Fruit fly (Drosophila melanogaster) S2 (cell line): ENCODE data around the gene CG9967.

Source experiments
- CG8478 ChIP-seq: fragments of >200 bp; optimal IDR thresholded peaks from 2 replicates; lab custom pipeline; 2018
- CTCF ChIP-seq, 2 experiments: fragments of >200 bp; optimal IDR thresholded peaks; 2 replicates each; lab custom pipeline; 2018

Gene CG9967

DNA sequence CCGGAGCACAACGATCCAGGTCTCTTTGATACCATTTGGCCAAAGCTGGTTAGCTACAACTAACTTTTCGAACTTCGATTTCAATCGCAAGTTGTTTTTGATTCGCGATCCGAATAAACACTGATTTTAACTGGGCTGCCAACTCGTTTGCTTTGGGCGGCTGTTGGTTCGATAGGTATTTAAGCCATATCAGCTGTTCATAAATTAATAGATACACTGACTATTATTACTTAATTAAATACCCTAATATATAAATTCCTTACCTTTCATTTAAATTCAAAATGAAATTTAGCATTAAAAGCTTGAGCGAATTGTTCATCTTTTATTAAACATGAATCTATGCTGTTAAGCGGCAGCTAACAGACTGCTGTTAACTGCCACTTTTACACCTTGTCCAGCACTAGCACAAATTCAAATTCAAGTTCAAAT, at the start of gene CG9967:
Gene CG9967, minus strand, starts transcription at position 129 of the 429 bp plus-strand sequence.
- no peak for TF ChIP-seq CTCF (optimal IDR thresholded peaks at IDR 0.05; lab: Kevin White, UChicago)
- no peak for TF ChIP-seq CG8478 (lab: Kevin White, UChicago)

DNA sequence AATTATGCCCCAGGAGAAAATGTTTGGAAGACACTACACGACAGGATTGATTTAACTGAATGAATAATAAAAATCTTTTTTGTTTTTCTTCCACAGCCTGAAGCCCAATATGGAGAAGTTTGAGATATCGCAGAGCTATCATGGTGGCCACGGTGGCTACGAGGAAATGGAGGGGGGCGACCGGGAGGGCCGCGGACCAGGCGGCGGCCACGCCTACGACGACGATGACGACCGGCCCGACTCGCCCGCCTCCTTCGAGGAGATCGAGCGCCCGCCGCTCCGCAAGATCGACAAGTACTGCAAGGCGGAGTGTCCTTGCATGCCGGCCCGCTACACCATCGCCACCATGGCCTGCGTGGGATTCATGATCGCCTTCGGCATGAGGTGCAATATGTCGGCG, 47.5 kb upstream of the CG9967 start:
- TF ChIP-seq CTCF (optimal IDR thresholded peaks at IDR 0.05; lab: Kevin White, UChicago): no peak
- TF ChIP-seq CG8478 (lab: Kevin White, UChicago): no peak

DNA sequence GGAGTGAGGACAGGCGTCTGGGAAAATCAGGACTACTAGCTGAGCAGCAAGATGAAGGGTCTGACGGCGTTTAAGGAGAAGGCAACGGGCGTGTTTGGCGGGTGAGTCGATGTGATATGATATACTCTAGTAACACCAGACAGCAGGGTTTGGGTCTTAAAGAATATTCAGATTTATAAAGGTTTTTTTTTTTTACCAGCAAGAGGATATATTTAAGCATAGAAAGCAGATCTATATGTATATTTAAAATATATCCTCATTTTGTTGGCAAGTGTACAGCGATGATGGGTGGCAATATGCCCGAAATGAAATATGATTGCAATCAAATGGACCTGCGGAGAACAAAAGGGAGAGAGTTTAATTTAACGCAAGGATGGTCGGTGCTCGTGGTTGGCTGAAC, 45.0 kb upstream of the CG9967 start:
- TF ChIP-seq CTCF (optimal IDR thresholded peaks at IDR 0.05; lab: Kevin White, UChicago) (no peak), CG8478 (lab: Kevin White, UChicago) (no peak)

DNA sequence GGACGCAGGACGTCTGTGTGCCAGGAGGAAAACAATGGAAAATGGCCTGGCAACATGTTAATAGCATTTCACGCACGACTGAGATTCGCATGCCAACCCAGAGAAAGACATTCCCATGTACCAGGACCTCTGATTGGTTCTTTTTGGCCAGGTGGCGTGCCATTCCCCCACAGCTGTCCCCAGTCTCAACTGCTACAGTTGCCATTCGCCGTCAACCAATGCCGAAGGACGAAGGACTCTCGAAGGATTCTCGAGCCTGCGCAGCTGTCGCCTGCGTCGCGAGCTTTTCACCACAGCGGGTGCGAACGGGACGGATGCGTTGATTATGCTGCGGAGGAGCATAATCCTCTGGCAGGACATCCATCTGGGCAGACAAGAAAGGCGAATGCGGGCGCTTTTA, 42.7 kb upstream of the CG9967 start, which contains the start of gene VGlut:
Gene VGlut, plus strand, starts transcription at position 399 of the 400 bp plus-strand sequence.
- TF ChIP-seq CTCF (optimal IDR thresholded peaks at IDR 0.05; lab: Kevin White, UChicago) (no peak), CG8478 (lab: Kevin White, UChicago) (no peak)

DNA sequence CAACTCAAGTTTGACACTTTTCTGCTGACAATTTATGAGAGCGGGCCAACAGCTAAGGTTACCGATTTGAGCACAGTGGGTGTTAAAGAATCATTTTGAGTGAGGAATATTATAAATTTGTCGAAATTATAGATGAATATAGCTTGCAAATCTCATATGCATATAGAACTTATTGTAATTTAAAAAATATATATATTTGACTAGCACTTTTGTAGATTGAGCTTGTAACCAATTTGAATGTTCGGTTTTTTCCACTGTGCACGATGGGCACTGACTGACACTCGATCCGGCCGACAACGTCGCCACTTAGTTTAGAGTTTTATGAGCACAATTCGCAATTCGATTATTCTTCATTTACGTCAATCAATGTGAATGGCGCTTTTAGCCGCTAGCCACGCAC, 41.3 kb upstream of the CG9967 start:
- TF ChIP-seq CTCF (optimal IDR thresholded peaks at IDR 0.05; lab: Kevin White, UChicago) (no peak), CG8478 (lab: Kevin White, UChicago) (no peak)

DNA sequence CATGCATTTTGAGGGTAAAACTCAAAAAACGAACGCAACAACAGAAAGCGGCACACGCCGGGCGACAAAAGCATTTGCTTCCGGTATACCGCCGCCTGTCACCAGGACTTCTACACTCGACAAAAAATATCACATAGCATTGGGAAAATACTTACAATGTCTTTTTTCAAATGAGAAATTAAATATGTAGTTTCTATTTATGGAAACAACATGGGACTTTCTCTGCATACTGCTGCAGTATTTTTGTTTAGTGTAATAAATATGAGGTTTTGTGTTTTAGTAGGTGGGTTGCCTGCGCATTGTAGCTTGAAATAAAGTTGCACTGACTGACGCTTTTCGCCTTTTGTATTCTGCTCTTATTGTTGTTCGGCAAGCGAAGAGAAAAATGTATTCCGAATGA, 39.9 kb upstream of the CG9967 start:
- TF ChIP-seq CTCF (optimal IDR thresholded peaks at IDR 0.05; lab: Kevin White, UChicago) (no peak), CG8478 (lab: Kevin White, UChicago) (no peak)

DNA sequence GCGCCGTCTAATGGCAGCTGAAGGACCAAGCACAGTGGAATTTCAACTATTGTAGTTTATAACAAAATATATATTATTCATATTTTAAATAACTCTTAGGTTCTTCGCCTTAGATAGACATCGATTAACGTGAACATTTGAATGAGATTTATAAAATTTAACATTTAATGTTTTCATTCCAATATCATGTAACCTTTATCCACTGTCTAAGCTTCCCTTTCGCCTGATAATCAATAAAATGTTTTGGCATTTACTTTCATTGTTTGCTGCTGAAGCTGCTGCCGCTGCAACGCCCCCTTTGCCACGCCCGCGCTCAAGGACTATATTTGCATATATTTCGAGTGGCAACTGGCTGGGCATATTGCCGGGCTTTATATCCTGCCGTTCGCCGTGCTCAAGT, 37.7 kb upstream of the CG9967 start:
- TF ChIP-seq CG8478 (lab: Kevin White, UChicago): no peak
- TF ChIP-seq CTCF (optimal IDR thresholded peaks at IDR 0.05; lab: Kevin White, UChicago): no peak

DNA sequence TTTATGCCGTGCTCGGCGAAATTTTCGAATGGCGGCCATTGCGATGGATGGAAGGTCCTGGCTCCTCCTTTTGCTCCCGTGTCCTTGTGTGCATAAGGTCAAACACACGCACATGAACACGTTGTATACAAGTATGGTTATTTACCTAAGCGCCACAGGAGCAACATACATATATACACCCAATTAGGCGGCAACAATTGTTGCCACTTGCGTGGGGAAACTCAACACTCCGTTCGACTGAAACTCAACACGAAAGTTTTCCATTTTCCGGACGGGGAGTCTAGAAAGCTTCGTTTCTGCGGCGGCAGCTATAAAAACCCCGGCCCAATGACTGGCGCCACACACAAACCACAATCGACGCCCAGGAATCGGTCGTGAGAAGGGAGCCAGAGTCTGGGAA, 34.2 kb upstream of the CG9967 start, which contains the start of gene CG46448:
Gene CG46448, plus strand, starts transcription at position 340 of the 400 bp plus-strand sequence.
- TF ChIP-seq CG8478 (lab: Kevin White, UChicago) (no peak), CTCF (optimal IDR thresholded peaks at IDR 0.05; lab: Kevin White, UChicago) (no peak)

DNA sequence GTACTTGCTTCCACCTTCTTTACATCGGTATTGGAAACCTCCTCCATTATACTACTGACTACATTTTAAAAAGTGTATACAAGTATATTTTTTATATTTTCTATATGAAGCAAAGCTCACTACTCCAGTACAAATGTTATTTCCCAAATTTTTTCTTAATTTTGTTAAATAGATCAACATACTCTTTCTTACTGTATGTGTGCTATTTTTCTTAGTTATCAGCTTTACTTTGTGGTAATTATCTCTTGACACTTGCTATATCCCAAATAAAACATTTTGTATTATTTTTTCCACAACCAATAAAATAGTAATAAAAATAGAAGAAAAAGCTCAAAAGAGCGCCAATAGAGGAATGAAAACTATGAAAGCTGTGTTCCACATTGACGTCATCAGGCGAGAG, 33.4 kb upstream of the CG9967 start, which contains the start of gene CG43750:
Gene CG43750, minus strand, starts transcription at position 101 of the 400 bp plus-strand sequence.
- TF ChIP-seq CG8478 (lab: Kevin White, UChicago): no peak
- no peak for TF ChIP-seq CTCF (optimal IDR thresholded peaks at IDR 0.05; lab: Kevin White, UChicago)

DNA sequence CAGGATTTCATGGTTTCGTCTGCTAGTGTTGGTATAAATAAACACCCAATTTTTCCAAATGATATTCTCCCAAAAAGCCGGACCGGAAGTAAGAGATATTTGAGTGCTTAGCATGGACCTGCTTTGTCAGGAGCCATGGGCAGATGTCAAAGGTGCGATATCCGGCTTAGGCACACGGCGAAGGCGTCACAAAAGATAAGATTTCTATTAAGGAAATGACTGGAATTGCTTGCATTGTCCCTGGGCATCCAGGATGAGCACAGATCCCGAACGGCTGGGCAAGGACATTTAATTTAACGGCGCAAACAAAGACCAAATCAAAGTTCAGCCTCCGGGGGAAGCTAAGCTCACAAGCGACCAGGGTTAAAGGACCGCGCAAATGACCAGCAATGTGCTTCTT, 28.5 kb upstream of the CG9967 start, which contains the start of gene CG3557:
Gene CG3557, minus strand, starts transcription at position 101 of the 400 bp plus-strand sequence.
- TF ChIP-seq CTCF (optimal IDR thresholded peaks at IDR 0.05; lab: Kevin White, UChicago): no peak

DNA sequence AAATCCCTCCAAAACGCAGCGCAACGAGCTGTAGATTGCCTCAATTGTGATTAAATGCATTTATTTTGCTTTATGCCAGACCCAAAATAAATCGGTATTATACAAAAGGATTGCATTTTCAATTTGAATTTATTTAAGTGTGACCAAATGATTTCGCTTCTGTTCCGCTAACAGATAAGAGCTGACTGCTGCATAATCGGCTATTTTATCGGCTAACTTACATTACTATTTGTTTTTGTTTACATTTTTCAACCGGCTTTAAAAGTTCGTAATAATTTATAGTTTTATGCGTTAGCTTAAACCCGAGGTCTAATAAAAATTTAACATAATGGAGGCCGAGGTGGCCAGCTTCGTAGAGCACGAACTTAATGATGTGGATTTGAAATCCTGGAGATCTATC, 25.8 kb upstream of the CG9967 start, which contains the start of gene PIG-Wa:
Gene PIG-Wa, plus strand, starts transcription at position 232 of the 400 bp plus-strand sequence.
- TF ChIP-seq CTCF (optimal IDR thresholded peaks at IDR 0.05; lab: Kevin White, UChicago): no peak
- TF ChIP-seq CG8478 (lab: Kevin White, UChicago): no peak

DNA sequence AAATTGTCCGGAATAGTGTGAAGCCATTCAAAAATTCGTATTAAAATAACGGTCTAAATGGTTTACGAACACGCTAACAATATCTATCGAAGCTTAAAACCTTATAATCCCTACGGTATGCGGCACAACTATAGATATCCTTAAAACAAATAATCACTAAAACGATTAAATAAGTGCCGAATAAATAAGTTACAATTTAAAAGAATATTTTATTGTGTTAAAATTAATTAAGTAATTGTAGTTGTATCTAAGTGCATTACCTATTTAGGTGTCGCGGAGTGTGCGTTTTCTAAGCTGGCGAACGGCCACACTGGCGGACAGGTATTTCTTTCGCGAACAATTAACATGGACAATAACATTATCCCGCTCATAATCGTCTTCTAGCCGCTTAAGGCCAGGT, 23.6 kb upstream of the CG9967 start, which contains the start of gene Eogt:
Gene Eogt, plus strand, starts transcription at position 293 of the 400 bp plus-strand sequence.
- no peak for TF ChIP-seq CG8478 (lab: Kevin White, UChicago)
- peak in 1 of 2 experiments; percentile 6 for TF ChIP-seq CTCF (optimal IDR thresholded peaks at IDR 0.05; lab: Kevin White, UChicago)

DNA sequence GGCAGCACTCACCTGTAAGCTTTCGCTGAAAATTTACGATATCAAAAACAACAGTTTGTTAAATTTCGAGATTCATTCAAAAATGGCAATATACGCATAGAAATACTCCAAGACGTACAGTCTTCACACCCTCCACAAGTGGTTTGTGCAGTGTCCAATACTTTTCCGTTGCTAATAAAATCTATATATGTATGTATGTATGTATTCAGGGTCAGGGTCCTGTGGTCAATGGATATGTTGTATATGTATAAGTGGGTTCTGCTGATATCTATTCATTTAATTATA, 19.2 kb upstream of the CG9967 start:
- TF ChIP-seq CTCF (optimal IDR thresholded peaks at IDR 0.05; lab: Kevin White, UChicago): no peak
- no peak for TF ChIP-seq CG8478 (lab: Kevin White, UChicago)

DNA sequence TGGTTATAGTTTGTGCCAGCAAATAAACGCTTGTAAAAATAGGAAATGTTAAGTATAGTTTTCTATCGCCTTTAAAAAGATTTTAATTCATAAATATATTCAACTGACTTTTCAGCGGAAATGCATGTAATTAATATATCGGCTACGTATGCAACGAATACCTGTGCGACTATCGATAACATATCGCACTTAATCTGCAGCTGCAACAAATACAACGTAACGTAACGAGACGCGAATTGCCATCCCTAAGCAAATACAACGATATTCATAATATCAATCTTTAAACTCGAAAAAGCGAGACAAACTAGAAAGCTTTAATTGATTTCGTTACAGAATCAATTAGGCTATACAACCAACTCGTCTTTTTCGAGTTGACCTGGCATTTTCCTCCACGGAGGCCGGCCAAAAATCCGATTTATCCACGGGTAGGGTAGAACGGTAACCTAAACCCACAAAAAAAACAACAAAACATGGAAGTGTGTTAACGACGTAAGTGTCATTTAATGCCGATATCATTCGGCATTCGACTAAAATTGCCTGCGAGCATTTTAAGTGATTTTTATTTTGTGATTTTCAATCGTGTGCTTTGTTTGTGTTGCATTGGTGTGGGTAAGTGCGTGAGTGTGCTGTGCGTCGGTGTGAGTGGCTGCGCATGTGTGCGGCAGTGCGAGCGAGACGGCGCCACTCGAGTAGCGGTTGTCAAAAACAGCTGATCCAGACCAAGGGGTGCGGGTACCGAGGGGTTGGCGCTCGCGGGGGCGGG, 18.7 kb upstream of the CG9967 start, which contains the start of gene Atxn7:
Gene Atxn7, plus strand, starts transcription at position 187 of the 763 bp plus-strand sequence.
- peak in 1 of 2 experiments; percentile 27 for TF ChIP-seq CTCF (optimal IDR thresholded peaks at IDR 0.05; lab: Kevin White, UChicago)
- TF ChIP-seq CG8478 (lab: Kevin White, UChicago): no peak
